Fruit fly (Drosophila melanogaster): ENCODE data around the gene CG6149.

The CG6149 gene

dm6 chr3L:11434112-11434511 lies 1.2 kb downstream of the CG6149 start:
- TF ChIP-seq gl (tag; optimal IDR thresholded peaks at IDR 0.05) (no peak), CG4496 (GFP tag; IDR thresholded peaks at IDR 0.05) (no peak), CG32121 (GFP tag; IDR thresholded peaks at IDR 0.05) (no peak), CG13204 (GFP tag; optimal IDR thresholded peaks at IDR 0.05) (no peak), CG10348 (GFP tag; IDR thresholded peaks at IDR 0.05) (no peak)

dm6 chr3L:11433151-11433550 lies 2.1 kb downstream of the CG6149 start:
- TF ChIP-seq CG9948 (tag; optimal IDR thresholded peaks at IDR 0.05) (peak; percentile 4), CG10348 (GFP tag; IDR thresholded peaks at IDR 0.05) (no peak), rn (GFP tag; IDR thresholded peaks at IDR 0.05) (0 out of 2 replicates have a peak, but pooled peaks have one; percentile 15), fd96Ca (GFP tag; IDR thresholded peaks at IDR 0.05) (peak; percentile 65), Pif1A (GFP tag; optimal IDR thresholded peaks at IDR 0.05) (no peak), CG34367 (tag; optimal IDR thresholded peaks at IDR 0.05) (no peak), gl (tag; optimal IDR thresholded peaks at IDR 0.05) (no peak), CG14655 (GFP tag; optimal IDR thresholded peaks at IDR 0.05) (peak; percentile 31), Ets98B (GFP tag; IDR thresholded peaks at IDR 0.05) (no peak), D1 (tag; optimal IDR thresholded peaks at IDR 0.05) (no peak), Pif1B (GFP tag; optimal IDR thresholded peaks at IDR 0.05) (no peak), CG13204 (GFP tag; optimal IDR thresholded peaks at IDR 0.05) (no peak), Snoo (tag; optimal IDR thresholded peaks at IDR 0.05) (no peak), CG4496 (GFP tag; IDR thresholded peaks at IDR 0.05) (peak; percentile 71), CG17806 (tag; optimal IDR thresholded peaks at IDR 0.05) (peak; percentile 21), CG32121 (GFP tag; IDR thresholded peaks at IDR 0.05) (0 out of 2 replicates have a peak, but pooled peaks have one; percentile 18), CG8159 (tag; optimal IDR thresholded peaks at IDR 0.05) (peak; percentile 56), CG12605 (GFP tag; IDR thresholded peaks at IDR 0.05) (no peak), EcR (GFP tag; optimal IDR thresholded peaks at IDR 0.05) (no peak), CG15710 (tag; optimal IDR thresholded peaks at IDR 0.05) (peak; percentile 6), CG8301 (tag; optimal IDR thresholded peaks at IDR 0.05) (no peak)

dm6 chr3L:11432472-11432871 lies 2.8 kb downstream of the CG6149 start:
- no peak for TF ChIP-seq Pif1B (GFP tag; optimal IDR thresholded peaks at IDR 0.05)
- no peak for TF ChIP-seq CG10348 (GFP tag; IDR thresholded peaks at IDR 0.05)
- TF ChIP-seq CG8301 (tag; optimal IDR thresholded peaks at IDR 0.05): no peak
- no peak for TF ChIP-seq Snoo (tag; optimal IDR thresholded peaks at IDR 0.05)

dm6 chr3L:11431926-11432323 lies 3.4 kb downstream of the CG6149 start:
- TF ChIP-seq CG15710 (tag; optimal IDR thresholded peaks at IDR 0.05): no peak
- no peak for TF ChIP-seq CG17806 (tag; optimal IDR thresholded peaks at IDR 0.05)
- TF ChIP-seq gl (tag; optimal IDR thresholded peaks at IDR 0.05): no peak
- no peak for TF ChIP-seq Ets98B (GFP tag; IDR thresholded peaks at IDR 0.05)
- 0 out of 3 replicates have a peak, but pooled peaks have one; percentile 24 for TF ChIP-seq fd96Ca (GFP tag; IDR thresholded peaks at IDR 0.05)
- TF ChIP-seq Pif1B (GFP tag; optimal IDR thresholded peaks at IDR 0.05): no peak
- peak; percentile 65 for TF ChIP-seq EcR (GFP tag; optimal IDR thresholded peaks at IDR 0.05)
- TF ChIP-seq CG32121 (GFP tag; IDR thresholded peaks at IDR 0.05): 0 out of 2 replicates have a peak, but pooled peaks have one; percentile 14
- no peak for TF ChIP-seq CG10348 (GFP tag; IDR thresholded peaks at IDR 0.05)
- TF ChIP-seq CG14655 (GFP tag; optimal IDR thresholded peaks at IDR 0.05): no peak

dm6 chr3L:11431251-11431925 lies 3.9 kb downstream of the CG6149 start:
- TF ChIP-seq CG8301 (tag; optimal IDR thresholded peaks at IDR 0.05) (peak; percentile 82), rn (GFP tag; IDR thresholded peaks at IDR 0.05) (peak; percentile 87), Pif1A (GFP tag; optimal IDR thresholded peaks at IDR 0.05) (peak; percentile 94), Pif1B (GFP tag; optimal IDR thresholded peaks at IDR 0.05) (peak; percentile 89), Snoo (tag; optimal IDR thresholded peaks at IDR 0.05) (peak; percentile 95), CG17806 (tag; optimal IDR thresholded peaks at IDR 0.05) (peak; percentile 87), CG12605 (GFP tag; IDR thresholded peaks at IDR 0.05) (peak; percentile 88), CG14655 (GFP tag; optimal IDR thresholded peaks at IDR 0.05) (peak; percentile 81), EcR (GFP tag; optimal IDR thresholded peaks at IDR 0.05) (peak; percentile 49), CG34367 (tag; optimal IDR thresholded peaks at IDR 0.05) (peak; percentile 94), CG10348 (GFP tag; IDR thresholded peaks at IDR 0.05) (peak; percentile 93), gl (tag; optimal IDR thresholded peaks at IDR 0.05) (peak; percentile 81), fd96Ca (GFP tag; IDR thresholded peaks at IDR 0.05) (peak; percentile 97), CG13204 (GFP tag; optimal IDR thresholded peaks at IDR 0.05) (peak; percentile 87), Ets98B (GFP tag; IDR thresholded peaks at IDR 0.05) (peak; percentile 96), CG32121 (GFP tag; IDR thresholded peaks at IDR 0.05) (peak; percentile 95), CG8159 (tag; optimal IDR thresholded peaks at IDR 0.05) (peak; percentile 89), CG4496 (GFP tag; IDR thresholded peaks at IDR 0.05) (peak; percentile 95), D1 (tag; optimal IDR thresholded peaks at IDR 0.05) (peak; percentile 69), CG9948 (tag; optimal IDR thresholded peaks at IDR 0.05) (peak; percentile 81), CG15710 (tag; optimal IDR thresholded peaks at IDR 0.05) (peak; percentile 94)

- TF ChIP-seq CG17806 (tag; optimal IDR thresholded peaks at IDR 0.05) (peak; percentile 25), CG15710 (tag; optimal IDR thresholded peaks at IDR 0.05) (peak; percentile 35), CG10348 (GFP tag; IDR thresholded peaks at IDR 0.05) (0 out of 2 replicates have a peak, but pooled peaks have one; percentile 36), CG9948 (tag; optimal IDR thresholded peaks at IDR 0.05) (peak; percentile 37), CG32121 (GFP tag; IDR thresholded peaks at IDR 0.05) (peak; percentile 46), CG34367 (tag; optimal IDR thresholded peaks at IDR 0.05) (peak; percentile 26), CG12605 (GFP tag; IDR thresholded peaks at IDR 0.05) (no peak), CG4496 (GFP tag; IDR thresholded peaks at IDR 0.05) (no peak), Pif1A (GFP tag; optimal IDR thresholded peaks at IDR 0.05) (peak; percentile 6), CG8159 (tag; optimal IDR thresholded peaks at IDR 0.05) (peak; percentile 53), rn (GFP tag; IDR thresholded peaks at IDR 0.05) (no peak), Ets98B (GFP tag; IDR thresholded peaks at IDR 0.05) (peak; percentile 5; the same call in 1 of the 2 replicates), CG14655 (GFP tag; optimal IDR thresholded peaks at IDR 0.05) (peak; percentile 70), CG8301 (tag; optimal IDR thresholded peaks at IDR 0.05) (peak; percentile 63), D1 (tag; optimal IDR thresholded peaks at IDR 0.05) (no peak)
Measured at dm6 chr3L:11429695-11430094, 5.6 kb downstream of the CG6149 start.

All from whole organism, pupa.